Worm (Caenorhabditis elegans): ENCODE results near the gene dsl-6.

DNA sequence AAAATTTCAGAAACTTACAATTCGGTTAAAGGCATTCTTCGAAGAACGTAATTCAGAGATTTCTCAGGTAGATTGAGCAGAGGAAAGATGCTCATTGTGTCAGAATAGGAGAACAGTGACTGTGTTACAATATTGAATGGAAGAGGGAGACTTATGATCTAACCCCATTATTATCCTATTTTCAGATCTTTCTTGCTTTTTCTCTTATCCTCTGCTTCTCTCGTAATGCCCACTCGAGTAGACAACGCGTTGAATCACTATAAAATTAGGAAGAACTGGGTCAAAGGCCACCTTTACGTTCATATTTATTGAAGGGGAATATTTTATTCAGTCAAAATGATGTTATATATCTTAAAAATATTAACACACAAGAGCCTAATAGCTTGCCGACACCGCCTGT is 18.9 kb downstream of the dsl-6 start, which contains the start of gene fbxb-76:
- TF ChIP-seq flt-1 (GFP tag; IDR thresholded peaks at IDR 0.05): no peak
- TF ChIP-seq med-1 (GFP tag; optimal IDR thresholded peaks at IDR 0.05; ENCODE audit: insufficient read depth): no peak
- TF ChIP-seq cog-1 (tag; optimal IDR thresholded peaks at IDR 0.05): no peak
- no peak for TF ChIP-seq klf-2 (GFP tag; conservative IDR thresholded peaks at IDR 0.05)
- no peak for TF ChIP-seq ztf-29 (GFP tag; IDR thresholded peaks at IDR 0.05)

All from whole organism, midembryonic.